Worm (Caenorhabditis elegans): ENCODE results near the gene srt-48.

Gene srt-48

DNA sequence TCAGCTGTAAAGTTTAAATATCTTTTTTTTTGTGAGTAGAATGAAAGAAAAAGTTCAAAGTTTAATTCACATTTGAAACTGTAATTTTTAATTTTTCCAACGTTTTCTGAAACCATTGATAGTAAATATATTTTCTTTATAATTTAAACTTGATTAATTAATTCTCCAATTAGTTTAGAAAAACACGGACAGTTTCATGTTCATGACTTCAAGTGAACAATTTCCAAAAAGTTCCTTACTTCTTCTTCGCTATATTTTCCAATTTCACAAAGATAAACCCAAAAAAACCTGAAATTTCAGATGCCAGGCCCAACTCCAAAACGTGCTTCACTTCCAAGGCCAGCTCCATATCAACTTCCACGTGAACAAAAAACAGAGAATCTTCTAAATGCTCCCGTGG, 39.8 kb upstream of the srt-48 start, which contains the start of gene M199.2:
TSS of gene M199.2 (plus strand) at position 301 of the 400 bp plus-strand sequence.
- TF ChIP-seq ceh-2 (tag; optimal IDR thresholded peaks at IDR 0.05) (no peak), ceh-48 (tag; optimal IDR thresholded peaks at IDR 0.05) (no peak), pha-4 (tag; optimal IDR thresholded peaks at IDR 0.05) (no peak), tbx-7 (tag; optimal IDR thresholded peaks at IDR 0.05) (no peak), ahr-1 (tag; optimal IDR thresholded peaks at IDR 0.05) (no peak), unc-42 (tag; optimal IDR thresholded peaks at IDR 0.05) (no peak), npax-4 (tag; optimal IDR thresholded peaks at IDR 0.05) (no peak), lin-11 (tag; optimal IDR thresholded peaks at IDR 0.05) (no peak), fax-1 (tag; optimal IDR thresholded peaks at IDR 0.05) (no peak)

DNA sequence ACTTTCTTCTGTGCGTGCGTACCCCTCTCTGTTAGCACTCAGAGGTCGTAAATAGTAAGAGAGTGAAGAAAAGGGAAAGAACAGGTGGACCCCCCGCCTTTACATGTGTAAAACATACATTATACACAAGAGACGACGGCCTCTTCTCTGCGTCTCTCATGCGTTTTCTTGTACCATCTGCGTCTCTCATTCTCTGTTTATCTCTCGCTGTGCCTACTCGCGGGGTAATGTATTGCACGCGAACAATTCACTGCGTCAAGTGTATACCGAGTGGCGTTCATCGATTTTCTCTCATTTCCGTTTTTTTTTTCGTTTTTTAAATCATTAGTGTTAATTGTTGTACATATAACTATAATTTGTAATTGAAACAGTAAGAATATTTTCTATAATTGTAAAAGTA, 38.5 kb upstream of the srt-48 start:
- TF ChIP-seq nhr-11 (tag; optimal IDR thresholded peaks at IDR 0.05) = no peak
- peak; percentile 40 for TF ChIP-seq ceh-31 (tag; optimal IDR thresholded peaks at IDR 0.05)
- peak; percentile 10 for TF ChIP-seq nfya-1 (tag; optimal IDR thresholded peaks at IDR 0.05)

DNA sequence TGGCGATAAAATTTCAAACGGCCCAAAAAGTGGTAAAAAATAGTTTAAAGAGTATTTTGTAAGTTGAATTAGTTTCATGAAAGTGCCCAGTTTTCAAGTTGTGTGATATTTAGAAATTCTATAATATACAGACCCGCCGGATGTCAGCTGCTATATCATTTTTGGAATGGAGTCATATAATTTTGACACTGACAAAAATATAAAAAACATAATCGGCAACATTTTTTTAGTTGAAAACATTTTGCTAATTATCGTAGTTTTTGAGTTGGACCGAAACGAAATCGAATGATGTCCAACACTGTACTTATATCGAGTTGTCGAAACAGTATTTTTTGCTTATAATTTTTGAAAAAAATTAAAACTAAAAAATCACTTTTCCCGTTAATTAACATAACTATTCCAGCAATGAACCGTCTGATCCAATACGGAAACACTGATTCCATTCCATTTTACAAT, 34.5 kb upstream of the srt-48 start, which contains the start of gene srt-44:
TSS of gene srt-44 (plus strand) at position 406 of the 456 bp plus-strand sequence.
- no peak for TF ChIP-seq ceh-22 (tag; optimal IDR thresholded peaks at IDR 0.05)
- no peak for TF ChIP-seq fkh-10 (GFP tag; optimal IDR thresholded peaks at IDR 0.05)
- TF ChIP-seq syd-9 (tag; optimal IDR thresholded peaks at IDR 0.05) = no peak
- TF ChIP-seq fax-1 (tag; optimal IDR thresholded peaks at IDR 0.05) = no peak
- TF ChIP-seq lim-6 (tag; optimal IDR thresholded peaks at IDR 0.05) = no peak
- no peak for TF ChIP-seq sdc-2 (tag; optimal IDR thresholded peaks at IDR 0.05)
- TF ChIP-seq nfya-1 (tag; optimal IDR thresholded peaks at IDR 0.05) = no peak
- no peak for TF ChIP-seq hlh-6 (tag; optimal IDR thresholded peaks at IDR 0.05)
- TF ChIP-seq unc-86 (tag; optimal IDR thresholded peaks at IDR 0.05) = no peak
- no peak for TF ChIP-seq pag-3 (tag; optimal IDR thresholded peaks at IDR 0.05; ENCODE audit: borderline replicate concordance)
- no peak for TF ChIP-seq ceh-2 (tag; optimal IDR thresholded peaks at IDR 0.05)
- TF ChIP-seq elt-2 (tag; optimal IDR thresholded peaks at IDR 0.05) = no peak
- no peak for TF ChIP-seq F13H6.1 (tag; optimal IDR thresholded peaks at IDR 0.05)
- no peak for TF ChIP-seq ceh-24 (tag; optimal IDR thresholded peaks at IDR 0.05)
- no peak for TF ChIP-seq madf-2 (tag; optimal IDR thresholded peaks at IDR 0.05)
- no peak for TF ChIP-seq che-1 (tag; optimal IDR thresholded peaks at IDR 0.05)

DNA sequence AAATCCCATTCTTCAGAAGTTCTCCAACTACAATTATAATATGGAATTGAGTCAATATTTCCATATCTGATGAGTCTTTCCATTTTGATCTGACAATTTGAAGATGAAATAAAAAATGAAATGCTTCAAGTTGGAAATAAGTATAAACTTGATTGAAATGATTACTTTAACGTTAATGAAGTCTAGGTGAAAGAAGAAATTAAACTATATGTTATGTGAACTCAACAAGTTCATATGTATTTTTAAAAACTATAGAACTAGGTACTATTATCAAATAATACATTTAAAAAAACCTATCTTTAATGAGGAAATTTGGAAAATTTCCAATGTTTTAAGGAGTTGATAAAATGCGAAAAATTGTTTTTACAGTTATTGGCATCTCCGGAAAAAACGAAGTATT, 29.6 kb upstream of the srt-48 start, which contains the start of gene srt-49:
TSS of gene srt-49 (minus strand) at position 101 of the 400 bp plus-strand sequence.
- TF ChIP-seq hlh-8 (tag; optimal IDR thresholded peaks at IDR 0.05) = no peak
- no peak for TF ChIP-seq lin-11 (tag; optimal IDR thresholded peaks at IDR 0.05)
- TF ChIP-seq unc-55 (GFP tag; optimal IDR thresholded peaks at IDR 0.05) = no peak
- no peak for TF ChIP-seq tbx-2 (tag; optimal IDR thresholded peaks at IDR 0.05)
- TF ChIP-seq ceh-22 (tag; optimal IDR thresholded peaks at IDR 0.05) = no peak
- no peak for TF ChIP-seq hlh-6 (tag; optimal IDR thresholded peaks at IDR 0.05)
- no peak for TF ChIP-seq dmd-4 (tag; optimal IDR thresholded peaks at IDR 0.05; ENCODE audit: borderline replicate concordance)
- no peak for TF ChIP-seq pros-1 (tag; optimal IDR thresholded peaks at IDR 0.05)
- no peak for TF ChIP-seq ceh-24 (tag; optimal IDR thresholded peaks at IDR 0.05)
- TF ChIP-seq ets-4 (tag; optimal IDR thresholded peaks at IDR 0.05) = no peak
- TF ChIP-seq ceh-2 (tag; optimal IDR thresholded peaks at IDR 0.05) = no peak

DNA sequence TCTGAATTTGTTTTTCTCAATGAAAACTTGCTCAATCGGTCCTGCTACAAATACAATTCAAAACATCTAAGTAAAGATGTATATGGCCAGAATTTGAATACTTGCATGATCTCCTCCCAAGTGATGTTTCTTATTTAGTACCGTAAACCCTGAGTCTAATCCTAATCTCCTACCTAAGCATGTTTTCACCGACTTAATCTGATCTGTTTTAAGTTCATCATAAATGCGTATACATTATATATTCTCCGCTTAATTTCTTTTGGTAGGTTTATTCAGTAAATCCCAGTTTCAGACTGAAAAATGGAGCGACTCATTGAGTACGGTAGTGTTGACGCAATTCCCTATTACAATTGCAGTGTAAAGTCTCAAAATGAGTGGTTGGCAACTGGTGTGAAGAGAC, 5.7 kb upstream of the srt-48 start, which contains the start of gene srt-50:
TSS of gene srt-50 (plus strand) at position 301 of the 400 bp plus-strand sequence.
- TF ChIP-seq ets-4 (tag; optimal IDR thresholded peaks at IDR 0.05) = no peak
- TF ChIP-seq eyg-1 (tag; optimal IDR thresholded peaks at IDR 0.05) = no peak
- no peak for TF ChIP-seq unc-55 (GFP tag; optimal IDR thresholded peaks at IDR 0.05)
- no peak for TF ChIP-seq ceh-2 (tag; optimal IDR thresholded peaks at IDR 0.05)
- no peak for TF ChIP-seq ceh-24 (tag; optimal IDR thresholded peaks at IDR 0.05)
- TF ChIP-seq lim-6 (tag; optimal IDR thresholded peaks at IDR 0.05) = no peak
- TF ChIP-seq pax-1 (tag; optimal IDR thresholded peaks at IDR 0.05) = no peak
- TF ChIP-seq sox-2 (GFP tag; IDR thresholded peaks at IDR 0.05) = no peak
